Fruit fly (Drosophila melanogaster): ENCODE data around the gene del.

DNA sequence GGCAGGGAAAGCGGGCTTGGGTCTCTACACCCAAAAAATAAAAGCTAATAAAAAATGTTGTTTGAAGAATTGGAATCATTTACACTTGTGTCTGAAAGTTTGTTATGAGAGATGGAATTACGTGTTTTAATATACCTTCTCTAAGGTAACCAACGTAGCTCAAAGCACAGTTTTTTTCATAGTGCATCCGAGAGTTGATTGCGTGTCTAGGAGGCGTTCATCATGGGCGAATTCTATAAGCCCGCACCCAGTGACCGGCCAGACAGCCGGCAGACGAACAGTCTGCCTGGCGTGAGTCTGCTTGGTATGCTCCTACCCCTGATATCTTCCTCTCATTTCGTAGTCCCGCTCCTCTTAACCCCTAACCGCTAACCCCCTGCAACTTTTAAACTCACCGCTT, 39.4 kb upstream of the del start:
- TF ChIP-seq CG8478 (optimal IDR thresholded peaks at IDR 0.05), result no peak
- no peak for TF ChIP-seq CTCF (optimal IDR thresholded peaks at IDR 0.05)

All from S2 (cell line).